Fruit fly (Drosophila melanogaster) whole organism, pupa: ENCODE results near the gene CG4793.

Experiments
- CG17806 ChIP-seq: fragments of 200-800 bp; sonication (Bioruptor generic); optimal IDR thresholded peaks from 2 replicates; lab custom pipeline; 2018; ENCODE audit warnings: missing biosample characterization, mild to moderate bottlenecking, missing genetic modification characterization, moderate library complexity
- CG32121 ChIP-seq: fragments of 200-800 bp; sonication (Bioruptor generic); IDR thresholded peaks from 2 replicates; pipeline ENCODE4 v1.3.6; 2022; ENCODE audit warnings: missing biosample characterization, missing genetic modification characterization
- CG34367 ChIP-seq: fragments of 200-800 bp; sonication (Bioruptor generic); optimal IDR thresholded peaks from 2 replicates; lab custom pipeline; 2018; ENCODE audit warnings: missing biosample characterization, mild to moderate bottlenecking, missing genetic modification characterization
- CG9948 ChIP-seq: fragments of 200-800 bp; sonication (Bioruptor generic); optimal IDR thresholded peaks from 2 replicates; lab custom pipeline; 2018; ENCODE audit warnings: missing biosample characterization, mild to moderate bottlenecking, missing genetic modification characterization, moderate library complexity
- EcR ChIP-seq: fragments of 200-800 bp; sonication (Bioruptor generic); optimal IDR thresholded peaks from 3 replicates; lab custom pipeline; 2019; ENCODE audit warnings: missing biosample characterization, missing genetic modification characterization, mild to moderate bottlenecking, moderate library complexity, missing genetic modification reagents
- Ets98B ChIP-seq: fragments of 200-800 bp; sonication (Bioruptor generic); IDR thresholded peaks from 2 replicates; pipeline ENCODE4 v1.3.6; 2022; ENCODE audit warnings: missing biosample characterization, missing genetic modification characterization
- Pif1A ChIP-seq: fragments of 200-800 bp; sonication (Bioruptor generic); optimal IDR thresholded peaks from 3 replicates; lab custom pipeline; 2016; ENCODE audit warnings: missing biosample characterization, missing genetic modification characterization
- Pif1B ChIP-seq: fragments of 200-800 bp; sonication (Bioruptor generic); optimal IDR thresholded peaks from 3 replicates; lab custom pipeline; 2016; ENCODE audit warnings: missing biosample characterization, missing genetic modification characterization
- fd96Ca ChIP-seq: fragments of 200-800 bp; sonication (Bioruptor generic); IDR thresholded peaks from 3 replicates; pipeline ENCODE4 v1.3.6; 2022; ENCODE audit warnings: missing biosample characterization, missing genetic modification characterization

- TF ChIP-seq CG34367 (no peak), Pif1A (no peak), CG17806 (tag; lab: Kevin White, UChicago) (no peak), EcR (GFP tag; lab: Kevin White, UChicago) (no peak), Pif1B (GFP tag; lab: Kevin White, UChicago) (no peak), CG32121 (GFP tag; lab: Robert Waterston, UW) (no peak), CG9948 (tag; lab: Kevin White, UChicago) (no peak), Ets98B (no peak), fd96Ca (GFP tag; lab: Robert Waterston, UW) (no peak)
Observed at dm6 chr2L:15900424-15900823, 22.8 kb upstream of the CG4793 start, which contains the start of gene CG31823.
